Worm (Caenorhabditis elegans) whole organism, L4/young adult: ENCODE measurements around the gene R05A10.2.

Source experiments
- W03F9.2 ChIP-seq: fragments of 150-350 bp; optimal IDR thresholded peaks from 2 replicates; lab custom pipeline; 2014; ENCODE audit warnings: missing biosample characterization, missing genetic modification characterization
- him-1 ChIP-seq: sonication (generic microtip); optimal IDR thresholded peaks from 2 replicates; lab custom pipeline; 2016; ENCODE audit warnings: missing genotype, missing genetic modification reagents, missing genetic modification characterization, missing compliant biosample characterization

- TF ChIP-seq him-1 = no peak
- TF ChIP-seq W03F9.2 (tag; lab: Kevin White, UChicago) = no peak
Observed at ce11 chrIV:14137063-14137462, 40.0 kb upstream of the R05A10.2 start, which contains the start of gene srz-31.
